Worm (Caenorhabditis elegans) whole organism, mixed stage, embryonic: ENCODE results near the gene Y73B6BL.12.

Source experiments
- M03D4.4 ChIP-seq: sonication (generic microtip); optimal IDR thresholded peaks from 2 replicates; lab custom pipeline; 2017; ENCODE audit warnings: mild to moderate bottlenecking, missing genetic modification characterization, missing compliant biosample characterization
- bed-3 ChIP-seq: fragments of 200-800 bp; sonication (Bioruptor generic); optimal IDR thresholded peaks from 3 replicates; lab custom pipeline; 2018; ENCODE audit warnings: mild to moderate bottlenecking, missing genetic modification characterization, moderate library complexity, missing compliant biosample characterization
- blmp-1 ChIP-seq: fragments of 150-350 bp; optimal IDR thresholded peaks from 2 replicates; lab custom pipeline; 2014; ENCODE audit warnings: missing biosample characterization, missing genetic modification characterization
- ceh-39 ChIP-seq: fragments of 150-350 bp; optimal IDR thresholded peaks from 2 replicates; lab custom pipeline; 2014; ENCODE audit warnings: missing biosample characterization, missing genetic modification characterization
- ceh-43 ChIP-seq: fragments of 200-800 bp; sonication (Bioruptor generic); optimal IDR thresholded peaks from 2 replicates; lab custom pipeline; 2018; ENCODE audit warnings: mild to moderate bottlenecking, missing genetic modification characterization, moderate library complexity, missing compliant biosample characterization
- ceh-83 ChIP-seq: fragments of 200-800 bp; sonication (Bioruptor generic); optimal IDR thresholded peaks from 2 replicates; lab custom pipeline; 2018; ENCODE audit warnings: mild to moderate bottlenecking, missing genetic modification characterization, missing compliant biosample characterization
- ces-1 ChIP-seq: fragments of 150-350 bp; optimal IDR thresholded peaks from 2 replicates; lab custom pipeline; 2014; ENCODE audit warnings: missing biosample characterization, missing genetic modification reagents, missing genetic modification characterization
- cnd-1 ChIP-seq: fragments of 200-800 bp; sonication (Bioruptor generic); optimal IDR thresholded peaks from 2 replicates; lab custom pipeline; 2018; ENCODE audit warnings: mild to moderate bottlenecking, missing genetic modification characterization, missing compliant biosample characterization
- elt-1 ChIP-seq: sonication (generic microtip); optimal IDR thresholded peaks from 2 replicates; lab custom pipeline; 2017; ENCODE audit warnings: missing genetic modification characterization, mild to moderate bottlenecking, missing compliant biosample characterization, antibody characterized with exemption, moderate library complexity, borderline replicate concordance; ENCODE audit not compliant: insufficient read depth
- elt-3 ChIP-seq: fragments of 150-350 bp; optimal IDR thresholded peaks from 2 replicates; lab custom pipeline; 2014; ENCODE audit warnings: missing biosample characterization, missing genetic modification characterization
- flh-1 ChIP-seq: fragments of 200-800 bp; sonication (Bioruptor generic); optimal IDR thresholded peaks from 2 replicates; lab custom pipeline; 2018; ENCODE audit warnings: mild to moderate bottlenecking, missing genetic modification characterization, moderate library complexity, missing compliant biosample characterization
- ham-2 ChIP-seq: fragments of 200-800 bp; sonication (Bioruptor generic); optimal IDR thresholded peaks from 2 replicates; lab custom pipeline; 2018; ENCODE audit warnings: mild to moderate bottlenecking, missing genetic modification characterization, missing compliant biosample characterization
- lin-13 ChIP-seq: fragments of 150-350 bp; optimal IDR thresholded peaks from 2 replicates; lab custom pipeline; 2014; ENCODE audit warnings: missing biosample characterization, missing genetic modification characterization
- lin-32 ChIP-seq: fragments of 200-800 bp; sonication (Bioruptor generic); optimal IDR thresholded peaks from 2 replicates; lab custom pipeline; 2018; ENCODE audit warnings: mild to moderate bottlenecking, missing genetic modification characterization, missing compliant biosample characterization
- lsy-2 ChIP-seq: fragments of 150-350 bp; optimal IDR thresholded peaks from 2 replicates; lab custom pipeline; 2014; ENCODE audit warnings: missing biosample characterization, missing genetic modification characterization
- mab-5 ChIP-seq: fragments of 150-350 bp; optimal IDR thresholded peaks from 2 replicates; lab custom pipeline; 2014; ENCODE audit warnings: missing biosample characterization, missing genetic modification characterization
- mep-1 ChIP-seq: fragments of 150-350 bp; optimal IDR thresholded peaks from 2 replicates; lab custom pipeline; 2017; ENCODE audit warnings: missing biosample characterization, missing genetic modification reagents, missing genetic modification characterization, inconsistent platforms
- mls-2 ChIP-seq: sonication (generic microtip); optimal IDR thresholded peaks from 2 replicates; lab custom pipeline; 2016; ENCODE audit warnings: mild to moderate bottlenecking, missing genetic modification characterization, moderate library complexity, missing compliant biosample characterization
- nhr-12 ChIP-seq: fragments of 150-350 bp; optimal IDR thresholded peaks from 2 replicates; lab custom pipeline; 2014; ENCODE audit warnings: missing biosample characterization, missing genetic modification characterization
- nhr-2 ChIP-seq: fragments of 150-350 bp; optimal IDR thresholded peaks from 2 replicates; lab custom pipeline; 2014; ENCODE audit warnings: missing biosample characterization, missing genetic modification characterization
- nhr-237 ChIP-seq: fragments of 150-350 bp; optimal IDR thresholded peaks from 2 replicates; lab custom pipeline; 2014; ENCODE audit warnings: missing biosample characterization, missing genetic modification characterization
- nhr-28 ChIP-seq: fragments of 150-350 bp; optimal IDR thresholded peaks from 2 replicates; lab custom pipeline; 2014; ENCODE audit warnings: missing biosample characterization, missing genetic modification characterization
- nhr-76 ChIP-seq: sonication (generic microtip); optimal IDR thresholded peaks from 2 replicates; lab custom pipeline; 2017; ENCODE audit warnings: missing biosample characterization, missing genetic modification characterization
- pha-4 ChIP-seq: fragments of 150-350 bp; optimal IDR thresholded peaks from 2 replicates; lab custom pipeline; 2018; ENCODE audit warnings: missing biosample characterization, missing genetic modification reagents, missing genetic modification characterization
- sem-2 ChIP-seq: fragments of 200-800 bp; sonication (Bioruptor generic); optimal IDR thresholded peaks from 2 replicates; lab custom pipeline; 2018; ENCODE audit warnings: mild to moderate bottlenecking, missing genetic modification characterization, missing compliant biosample characterization
- snpc-4 ChIP-seq: fragments of 150-350 bp; optimal IDR thresholded peaks from 2 replicates; lab custom pipeline; 2014; ENCODE audit warnings: missing biosample characterization, missing genetic modification characterization
- sptf-1 ChIP-seq: sonication (generic microtip); optimal IDR thresholded peaks from 2 replicates; lab custom pipeline; 2017; ENCODE audit warnings: mild to moderate bottlenecking, missing genetic modification characterization, moderate library complexity, missing compliant biosample characterization
- tbx-8 ChIP-seq: fragments of 200-800 bp; sonication (Bioruptor generic); optimal IDR thresholded peaks from 2 replicates; lab custom pipeline; 2018; ENCODE audit warnings: mild to moderate bottlenecking, missing genetic modification characterization, moderate library complexity, missing compliant biosample characterization
- unc-120 ChIP-seq: sonication (generic microtip); optimal IDR thresholded peaks from 2 replicates; lab custom pipeline; 2017; ENCODE audit warnings: missing genetic modification characterization, missing compliant biosample characterization; ENCODE audit not compliant: poor library complexity, severe bottlenecking
- unc-39 ChIP-seq: fragments of 150-350 bp; optimal IDR thresholded peaks from 2 replicates; lab custom pipeline; 2014; ENCODE audit warnings: missing biosample characterization, missing genetic modification characterization
- unc-62 ChIP-seq: fragments of 150-350 bp; optimal IDR thresholded peaks from 2 replicates; lab custom pipeline; 2014; ENCODE audit warnings: missing biosample characterization, missing genetic modification reagents, missing genetic modification characterization
- zip-8 ChIP-seq: fragments of 150-350 bp; optimal IDR thresholded peaks from 2 replicates; lab custom pipeline; 2014; ENCODE audit warnings: missing biosample characterization, missing genetic modification characterization
- ztf-11 ChIP-seq: fragments of 150-350 bp; optimal IDR thresholded peaks from 2 replicates; lab custom pipeline; 2014; ENCODE audit warnings: missing biosample characterization, missing genetic modification characterization

Gene Y73B6BL.12

ce11 chrIV:6335908-6336307 is 18.7 kb upstream of the Y73B6BL.12 start, which contains the start of gene mif-4:
mif-4 (minus strand) TSS chrIV:6335994.
- TF ChIP-seq elt-1 (tag; lab: Kevin White, UChicago) = no peak
- TF ChIP-seq ceh-43 (GFP tag; lab: Kevin White, UChicago) = no peak
- no peak for TF ChIP-seq nhr-2 (tag; lab: Kevin White, UChicago)
- no peak for TF ChIP-seq nhr-12 (tag; lab: Kevin White, UChicago)
- TF ChIP-seq cnd-1 (tag; lab: Kevin White, UChicago) = no peak
- TF ChIP-seq ceh-39 = no peak
- TF ChIP-seq bed-3 = no peak
- peak; percentile 9 for TF ChIP-seq ces-1
- TF ChIP-seq nhr-28 (tag; lab: Kevin White, UChicago) = no peak

DNA sequence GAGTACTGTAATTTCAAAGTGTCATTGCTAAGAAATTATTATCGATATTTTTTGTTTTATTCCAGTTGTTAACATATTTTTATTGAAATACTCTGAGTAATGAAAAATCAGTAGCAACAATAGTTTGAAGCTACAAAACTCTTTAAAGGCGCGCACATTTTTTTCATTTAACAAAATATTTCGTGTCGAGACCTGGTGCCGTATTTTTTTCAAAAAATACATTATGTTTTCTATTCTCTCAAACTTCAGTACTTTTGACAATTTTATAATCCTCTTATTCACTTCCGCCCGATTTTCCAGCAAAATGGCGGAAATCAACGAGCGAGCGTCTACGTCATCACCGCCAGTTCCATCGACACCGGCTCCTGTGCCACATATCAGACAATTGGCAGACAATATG is 16.7 kb upstream of the Y73B6BL.12 start, which contains the start of gene blos-2:
blos-2 (plus strand) TSS at position 301 of the 400 bp plus-strand sequence.
- TF ChIP-seq snpc-4 (tag; lab: Kevin White, UChicago) (no peak), nhr-237 (tag; lab: Kevin White, UChicago) (no peak), bed-3 (no peak), elt-1 (tag; lab: Kevin White, UChicago) (no peak), elt-3 (tag; lab: Kevin White, UChicago) (no peak), nhr-2 (tag; lab: Kevin White, UChicago) (no peak), ztf-11 (tag; lab: Kevin White, UChicago) (no peak), zip-8 (no peak), mls-2 (tag; lab: Kevin White, UChicago) (no peak), ham-2 (GFP tag; lab: Kevin White, UChicago) (no peak)
- TF ChIP-seq, all 35 proteins: peak for 0

- peak; percentile 49 for TF ChIP-seq unc-62 (GFP tag; lab: Kevin White, UChicago)
- peak; percentile 12 for TF ChIP-seq unc-120
- no peak for TF ChIP-seq unc-39 (tag; lab: Kevin White, UChicago)
Observed at ce11 chrIV:6330790-6331189, 13.5 kb upstream of the Y73B6BL.12 start.

- no peak for TF ChIP-seq ces-1
- TF ChIP-seq sptf-1 (tag; lab: Kevin White, UChicago) = no peak
- no peak for TF ChIP-seq lsy-2 (tag; lab: Kevin White, UChicago)
- TF ChIP-seq unc-120 = no peak
- TF ChIP-seq nhr-28 (tag; lab: Kevin White, UChicago) = no peak
- TF ChIP-seq blmp-1 (tag; lab: Kevin White, UChicago) = no peak
- TF ChIP-seq lin-13 (tag; lab: Kevin White, UChicago) = no peak
- no peak for TF ChIP-seq nhr-12 (tag; lab: Kevin White, UChicago)
- TF ChIP-seq bed-3 = no peak
- TF ChIP-seq ztf-11 (tag; lab: Kevin White, UChicago) = no peak
- no peak for TF ChIP-seq tbx-8 (GFP tag; lab: Kevin White, UChicago)
- no peak for TF ChIP-seq unc-62 (GFP tag; lab: Kevin White, UChicago)
- no peak for TF ChIP-seq snpc-4 (tag; lab: Kevin White, UChicago)
- no peak for TF ChIP-seq zip-8
- no peak for TF ChIP-seq M03D4.4 (tag; lab: Kevin White, UChicago)
- no peak for TF ChIP-seq ceh-43 (GFP tag; lab: Kevin White, UChicago)
Observed at ce11 chrIV:6329339-6329738, 12.1 kb upstream of the Y73B6BL.12 start, which contains the start of gene seu-1. seu-1 (plus strand) TSS chrIV:6329639.

ce11 chrIV:6328198-6328597 is 10.9 kb upstream of the Y73B6BL.12 start:
- TF ChIP-seq ceh-43 (GFP tag; lab: Kevin White, UChicago) (no peak), elt-3 (tag; lab: Kevin White, UChicago) (no peak), nhr-28 (tag; lab: Kevin White, UChicago) (no peak), lsy-2 (tag; lab: Kevin White, UChicago) (no peak), bed-3 (no peak), unc-120 (no peak), snpc-4 (tag; lab: Kevin White, UChicago) (no peak), unc-62 (GFP tag; lab: Kevin White, UChicago) (no peak)

ce11 chrIV:6327363-6328015 is 10.2 kb upstream of the Y73B6BL.12 start:
- TF ChIP-seq ceh-83 (GFP tag; lab: Kevin White, UChicago) (no peak), mep-1 (tag; lab: Kevin White, UChicago) (peak; percentile 25), nhr-76 (tag; lab: Kevin White, UChicago) (no peak), flh-1 (GFP tag; lab: Kevin White, UChicago) (no peak), unc-120 (no peak), sem-2 (GFP tag; lab: Kevin White, UChicago) (no peak), lsy-2 (tag; lab: Kevin White, UChicago) (no peak), ztf-11 (tag; lab: Kevin White, UChicago) (no peak), bed-3 (no peak), mls-2 (tag; lab: Kevin White, UChicago) (no peak), nhr-2 (tag; lab: Kevin White, UChicago) (no peak), ceh-39 (peak; percentile 55), zip-8 (no peak), cnd-1 (tag; lab: Kevin White, UChicago) (no peak), unc-62 (GFP tag; lab: Kevin White, UChicago) (no peak), M03D4.4 (tag; lab: Kevin White, UChicago) (no peak), ceh-43 (GFP tag; lab: Kevin White, UChicago) (no peak), lin-32 (GFP tag; lab: Kevin White, UChicago) (no peak), nhr-237 (tag; lab: Kevin White, UChicago) (no peak), ces-1 (peak; percentile 73), nhr-28 (tag; lab: Kevin White, UChicago) (no peak), tbx-8 (GFP tag; lab: Kevin White, UChicago) (no peak), mab-5 (no peak), nhr-12 (tag; lab: Kevin White, UChicago) (no peak), unc-39 (tag; lab: Kevin White, UChicago) (no peak), snpc-4 (tag; lab: Kevin White, UChicago) (no peak), elt-1 (tag; lab: Kevin White, UChicago) (peak; percentile 15), pha-4 (no peak), blmp-1 (tag; lab: Kevin White, UChicago) (no peak)
